Worm (Caenorhabditis elegans) whole organism, midembryonic: ENCODE measurements around the gene F36D3.4.

Source experiments
- cog-1 ChIP-seq: sonication (generic microtip); optimal IDR thresholded peaks from 2 replicates; lab custom pipeline; 2016; ENCODE audit warnings: missing genetic modification characterization, missing compliant biosample characterization
- med-1 ChIP-seq: sonication (generic microtip); optimal IDR thresholded peaks from 2 replicates; lab custom pipeline; 2017; ENCODE audit warnings: missing genetic modification characterization, mild to moderate bottlenecking, missing compliant biosample characterization, antibody characterized with exemption, missing genetic modification reagents; ENCODE audit not compliant: insufficient read depth
- ztf-23 ChIP-seq: fragments of 200-800 bp; sonication (Bioruptor generic); IDR thresholded peaks from 2 replicates; pipeline ENCODE4 v1.3.6; 2022; ENCODE audit warnings: missing genetic modification reagents, missing genetic modification characterization, missing compliant biosample characterization

- TF ChIP-seq cog-1 (tag; lab: Kevin White, UChicago) (no peak), med-1 (GFP tag; lab: Kevin White, UChicago) (no peak), ztf-23 (GFP tag; lab: Robert Waterston, UW) (no peak)
Measured at ce11 chrV:16467840-16468239, 49.7 kb downstream of the F36D3.4 start, which contains the start of gene sru-44.
